Fruit fly (Drosophila melanogaster): ENCODE measurements around the gene Fife.
A peak's percentile ranks its signal among the peaks of the same experiment; 100 is the strongest.

Fife gene

dm6 chr3L:2734363-2735160 is 23.1 kb upstream of the Fife start (continued):
- TF ChIP-seq CG1621 (tag; optimal IDR thresholded peaks at IDR 0.05) (no peak), fkh (GFP tag; optimal IDR thresholded peaks at IDR 0.05) (peak; percentile 75), Hr38 (GFP tag; optimal IDR thresholded peaks at IDR 0.05) (no peak), CG31627 (GFP tag; optimal IDR thresholded peaks at IDR 0.05) (no peak), CG4318 (GFP tag; optimal IDR thresholded peaks at IDR 0.05) (peak; percentile 15), ss (GFP tag; optimal IDR thresholded peaks at IDR 0.05) (no peak), CG6792 (GFP tag; optimal IDR thresholded peaks at IDR 0.05) (no peak), salr (GFP tag; optimal IDR thresholded peaks at IDR 0.05) (no peak), pdm3 (GFP tag; optimal IDR thresholded peaks at IDR 0.05) (peak; percentile 27), CG11294 (GFP tag; IDR thresholded peaks at IDR 0.05) (no peak), Smox (GFP tag; optimal IDR thresholded peaks at IDR 0.05) (no peak), Sox102F (GFP tag; optimal IDR thresholded peaks at IDR 0.05) (no peak)

dm6 chr3L:2733208-2733607 is 21.7 kb upstream of the Fife start:
- TF ChIP-seq Sox14 (GFP tag; optimal IDR thresholded peaks at IDR 0.05), result peak; percentile 23
- TF ChIP-seq Gug (GFP tag; IDR thresholded peaks at IDR 0.05), result peak; percentile 64
- TF ChIP-seq CG4318 (GFP tag; optimal IDR thresholded peaks at IDR 0.05), result peak; percentile 59
- peak; percentile 89 for TF ChIP-seq eg (GFP tag; IDR thresholded peaks at IDR 0.05)
- TF ChIP-seq CG6808 (GFP tag; optimal IDR thresholded peaks at IDR 0.05), result no peak
- peak; percentile 33 for TF ChIP-seq Met (GFP tag; optimal IDR thresholded peaks at IDR 0.05)
- peak; percentile 10 for TF ChIP-seq Ets21C (GFP tag; optimal IDR thresholded peaks at IDR 0.05)
- peak; percentile 54 for TF ChIP-seq CG3919 (GFP tag; optimal IDR thresholded peaks at IDR 0.05)
- no peak for TF ChIP-seq dsx (GFP tag; optimal IDR thresholded peaks at IDR 0.05; ENCODE audit: poor library complexity, severe bottlenecking)
- TF ChIP-seq CG7368 (GFP tag; optimal IDR thresholded peaks at IDR 0.05), result no peak
- TF ChIP-seq CG6792 (GFP tag; optimal IDR thresholded peaks at IDR 0.05), result no peak
- TF ChIP-seq CG11294 (GFP tag; IDR thresholded peaks at IDR 0.05), result peak; percentile 61; the same call in 1 of the 2 replicates
- TF ChIP-seq Lpt (GFP tag; optimal IDR thresholded peaks at IDR 0.05), result peak; percentile 5
- TF ChIP-seq fd59A (GFP tag; optimal IDR thresholded peaks at IDR 0.05), result no peak
- TF ChIP-seq CG8319 (GFP tag; optimal IDR thresholded peaks at IDR 0.05), result peak; percentile 2
- no peak for TF ChIP-seq Sox102F (GFP tag; optimal IDR thresholded peaks at IDR 0.05)
- TF ChIP-seq dac (GFP tag; optimal IDR thresholded peaks at IDR 0.05), result no peak
- TF ChIP-seq Sox15 (GFP tag; optimal IDR thresholded peaks at IDR 0.05), result no peak
- peak; percentile 2 for TF ChIP-seq Smox (GFP tag; optimal IDR thresholded peaks at IDR 0.05)
- no peak for TF ChIP-seq CG8632 (GFP tag; optimal IDR thresholded peaks at IDR 0.05)
- TF ChIP-seq net (GFP tag; optimal IDR thresholded peaks at IDR 0.05), result peak; percentile 38
- no peak for TF ChIP-seq Blimp-1 (GFP tag; optimal IDR thresholded peaks at IDR 0.05)
- TF ChIP-seq Hr4 (GFP tag; optimal IDR thresholded peaks at IDR 0.05), result peak; percentile 81
- TF ChIP-seq OdsH (GFP tag; optimal IDR thresholded peaks at IDR 0.05), result peak; percentile 61
- TF ChIP-seq CG15336 (GFP tag; IDR thresholded peaks at IDR 0.05), result peak; percentile 77
- TF ChIP-seq Ets96B (tag; optimal IDR thresholded peaks at IDR 0.05), result no peak
- TF ChIP-seq Hr39 (GFP tag; optimal IDR thresholded peaks at IDR 0.05), result peak; percentile 62
- no peak for TF ChIP-seq CG6854 (GFP tag; optimal IDR thresholded peaks at IDR 0.05)
- peak; percentile 35 for TF ChIP-seq lz (GFP tag; optimal IDR thresholded peaks at IDR 0.05)
- no peak for TF ChIP-seq Eip93F (GFP tag; optimal IDR thresholded peaks at IDR 0.05)
- TF ChIP-seq CG9139 (GFP tag; optimal IDR thresholded peaks at IDR 0.05), result no peak
- TF ChIP-seq CG6163 (GFP tag; IDR thresholded peaks at IDR 0.05), result peak; percentile 83
- TF ChIP-seq cyc (GFP tag; optimal IDR thresholded peaks at IDR 0.05), result no peak
- TF ChIP-seq CG11762 (GFP tag; optimal IDR thresholded peaks at IDR 0.05; ENCODE audit: insufficient read depth), result peak; percentile 32
- no peak for TF ChIP-seq esn (GFP tag; optimal IDR thresholded peaks at IDR 0.05)
- TF ChIP-seq CG8119 (GFP tag; IDR thresholded peaks at IDR 0.05), result peak; percentile 64
- TF ChIP-seq CG10669 (GFP tag; optimal IDR thresholded peaks at IDR 0.05), result peak; percentile 9
- no peak for TF ChIP-seq spab (GFP tag; optimal IDR thresholded peaks at IDR 0.05)
- TF ChIP-seq Eip75B (GFP tag; optimal IDR thresholded peaks at IDR 0.05), result peak; percentile 20
- TF ChIP-seq CG16779 (tag; optimal IDR thresholded peaks at IDR 0.05), result no peak
- peak; percentile 53 for TF ChIP-seq pdm3 (GFP tag; optimal IDR thresholded peaks at IDR 0.05)
- TF ChIP-seq achi (GFP tag; optimal IDR thresholded peaks at IDR 0.05), result peak; percentile 36

All from whole organism, prepupa.